Worm (Caenorhabditis elegans) whole organism, L4/young adult: ENCODE data around the gene Y41C4A.7.

Experiments
- W03F9.2 ChIP-seq: fragments of 150-350 bp; optimal IDR thresholded peaks from 2 replicates; lab custom pipeline; 2014; ENCODE audit warnings: missing biosample characterization, missing genetic modification characterization
- dao-5 ChIP-seq: sonication (generic microtip); optimal IDR thresholded peaks from 2 replicates; lab custom pipeline; 2016; ENCODE audit warnings: missing genotype, missing genetic modification characterization, moderate library complexity, missing compliant biosample characterization
- him-1 ChIP-seq: sonication (generic microtip); optimal IDR thresholded peaks from 2 replicates; lab custom pipeline; 2016; ENCODE audit warnings: missing genotype, missing genetic modification reagents, missing genetic modification characterization, missing compliant biosample characterization

The Y41C4A.7 gene

ce11 chrIII:11698569-11698968 lies at the start of gene Y41C4A.7:
Y41C4A.7 (plus strand) TSS chrIII:11698869.
- TF ChIP-seq him-1 (tag; lab: Kevin White, UChicago) (no peak), W03F9.2 (tag; lab: Kevin White, UChicago) (no peak), dao-5 (no peak)

- TF ChIP-seq him-1 (tag; lab: Kevin White, UChicago), result no peak
- TF ChIP-seq dao-5, result no peak
These were observed 48.5 kb upstream of the Y41C4A.7 start, which contains the start of gene faah-6 for ce11 chrIII:11650152-11650551. faah-6 (plus strand) TSS chrIII:11650452.

ce11 chrIII:11651430-11651829 lies 47.2 kb upstream of the Y41C4A.7 start:
- TF ChIP-seq him-1 (tag; lab: Kevin White, UChicago), result no peak
- no peak for TF ChIP-seq dao-5
- no peak for TF ChIP-seq W03F9.2 (tag; lab: Kevin White, UChicago)

- TF ChIP-seq W03F9.2 (tag; lab: Kevin White, UChicago), result no peak
- no peak for TF ChIP-seq dao-5
- no peak for TF ChIP-seq him-1 (tag; lab: Kevin White, UChicago)
These were observed 42.3 kb upstream of the Y41C4A.7 start for ce11 chrIII:11656389-11656788.

ce11 chrIII:11657185-11657817 lies 41.4 kb upstream of the Y41C4A.7 start, which contains the start of gene crh-1:
crh-1 (plus strand) TSS chrIII:11657767.
- TF ChIP-seq dao-5 (no peak), him-1 (tag; lab: Kevin White, UChicago) (peak; percentile 33), W03F9.2 (tag; lab: Kevin White, UChicago) (peak; percentile 83)

- no peak for TF ChIP-seq W03F9.2 (tag; lab: Kevin White, UChicago)
- no peak for TF ChIP-seq dao-5
- TF ChIP-seq him-1 (tag; lab: Kevin White, UChicago), result no peak
These were observed 38.9 kb upstream of the Y41C4A.7 start for ce11 chrIII:11659804-11660203.

- TF ChIP-seq W03F9.2 (tag; lab: Kevin White, UChicago), result no peak
- no peak for TF ChIP-seq dao-5
- no peak for TF ChIP-seq him-1 (tag; lab: Kevin White, UChicago)
These were observed 37.9 kb upstream of the Y41C4A.7 start for ce11 chrIII:11660736-11661135.

ce11 chrIII:11663400-11663799 lies 35.3 kb upstream of the Y41C4A.7 start:
- TF ChIP-seq W03F9.2 (tag; lab: Kevin White, UChicago), result no peak
- TF ChIP-seq him-1 (tag; lab: Kevin White, UChicago), result no peak
- no peak for TF ChIP-seq dao-5

- no peak for TF ChIP-seq him-1 (tag; lab: Kevin White, UChicago)
- TF ChIP-seq W03F9.2 (tag; lab: Kevin White, UChicago), result no peak
- no peak for TF ChIP-seq dao-5
These were observed 31.9 kb upstream of the Y41C4A.7 start for ce11 chrIII:11666819-11667218.

- TF ChIP-seq dao-5 (no peak), W03F9.2 (tag; lab: Kevin White, UChicago) (no peak), him-1 (tag; lab: Kevin White, UChicago) (no peak)
These were observed 29.7 kb upstream of the Y41C4A.7 start for ce11 chrIII:11669008-11669407.

- TF ChIP-seq him-1 (tag; lab: Kevin White, UChicago), result no peak
- no peak for TF ChIP-seq W03F9.2 (tag; lab: Kevin White, UChicago)
- TF ChIP-seq dao-5, result no peak
These were observed 18.2 kb upstream of the Y41C4A.7 start for ce11 chrIII:11680514-11680913.

ce11 chrIII:11681461-11682014 lies 17.1 kb upstream of the Y41C4A.7 start:
- TF ChIP-seq dao-5 (no peak), him-1 (tag; lab: Kevin White, UChicago) (no peak), W03F9.2 (tag; lab: Kevin White, UChicago) (no peak)

ce11 chrIII:11683038-11683437 lies 15.6 kb upstream of the Y41C4A.7 start:
- TF ChIP-seq him-1 (tag; lab: Kevin White, UChicago) (no peak), W03F9.2 (tag; lab: Kevin White, UChicago) (no peak), dao-5 (no peak)

ce11 chrIII:11683790-11684189 lies 14.9 kb upstream of the Y41C4A.7 start:
- TF ChIP-seq W03F9.2 (tag; lab: Kevin White, UChicago), result no peak
- no peak for TF ChIP-seq him-1 (tag; lab: Kevin White, UChicago)
- TF ChIP-seq dao-5, result no peak

- TF ChIP-seq him-1 (tag; lab: Kevin White, UChicago) (no peak), dao-5 (no peak), W03F9.2 (tag; lab: Kevin White, UChicago) (no peak)
These were observed 13.9 kb upstream of the Y41C4A.7 start for ce11 chrIII:11684770-11685169.
